Fruit fly (Drosophila melanogaster): Measurements from ENCODE around the gene Sgt1.

- TF ChIP-seq CG12605 (GFP tag; IDR thresholded peaks at IDR 0.05) (no peak), rn (GFP tag; IDR thresholded peaks at IDR 0.05) (no peak), EcR (GFP tag; optimal IDR thresholded peaks at IDR 0.05) (no peak), CG34367 (tag; optimal IDR thresholded peaks at IDR 0.05) (no peak), Pif1B (GFP tag; optimal IDR thresholded peaks at IDR 0.05) (no peak), CG15710 (tag; optimal IDR thresholded peaks at IDR 0.05) (no peak), Pif1A (GFP tag; optimal IDR thresholded peaks at IDR 0.05) (no peak)
Measured at dm6 chr3R:8272573-8273165, 32.4 kb downstream of the Sgt1 start.

Measured in whole organism, pupa.